Fruit fly (Drosophila melanogaster): ENCODE data around the gene CG13244.

- TF ChIP-seq CG8478 (optimal IDR thresholded peaks at IDR 0.05) (no peak), CTCF (optimal IDR thresholded peaks at IDR 0.05) (no peak)
Observed at dm6 chr2L:15880056-15880455, 36.6 kb upstream of the CG13244 start, which contains the start of gene CG7653.
